Worm (Caenorhabditis elegans) whole organism, young adult: ENCODE measurements around the gene C36A4.10.

Experiments
- F10E7.11 ChIP-seq: sonication (generic microtip); optimal IDR thresholded peaks from 2 replicates; lab custom pipeline; 2017; ENCODE audit warnings: mild to moderate bottlenecking, missing genetic modification characterization, moderate library complexity, missing compliant biosample characterization
- F22D6.2 ChIP-seq: sonication (generic microtip); optimal IDR thresholded peaks from 2 replicates; lab custom pipeline; 2016; ENCODE audit warnings: mild to moderate bottlenecking, missing genetic modification characterization, missing compliant biosample characterization
- F23B12.7 ChIP-seq: sonication (generic microtip); optimal IDR thresholded peaks from 2 replicates; lab custom pipeline; 2017; ENCODE audit warnings: missing genetic modification characterization, mild to moderate bottlenecking, missing compliant biosample characterization, antibody characterized with exemption, moderate library complexity; ENCODE audit not compliant: insufficient read depth
- F33H1.4 ChIP-seq: fragments of 200-800 bp; sonication (Bioruptor generic); IDR thresholded peaks from 2 replicates; pipeline ENCODE4 v1.3.6; 2022; ENCODE audit warnings: missing genetic modification reagents, missing genetic modification characterization, missing compliant biosample characterization
- F49E8.2 ChIP-seq: sonication (generic microtip); optimal IDR thresholded peaks from 3 replicates; lab custom pipeline; 2017; ENCODE audit warnings: missing genetic modification characterization, mild to moderate bottlenecking, missing compliant biosample characterization, antibody characterized with exemption, moderate library complexity; ENCODE audit not compliant: insufficient read depth
- F52B5.7 ChIP-seq: sonication (generic microtip); optimal IDR thresholded peaks from 2 replicates; lab custom pipeline; 2016; ENCODE audit warnings: mild to moderate bottlenecking, missing genetic modification characterization, missing compliant biosample characterization
- K11D2.4 ChIP-seq: fragments of 200-800 bp; sonication (Bioruptor generic); IDR thresholded peaks from 2 replicates; pipeline ENCODE4 v1.3.6; 2022; ENCODE audit warnings: missing genetic modification reagents, missing genetic modification characterization, missing compliant biosample characterization
- K12H6.12 ChIP-seq: fragments of 200-800 bp; sonication (Bioruptor generic); optimal IDR thresholded peaks from 2 replicates; lab custom pipeline; 2018; ENCODE audit warnings: mild to moderate bottlenecking, missing genetic modification characterization, missing compliant biosample characterization
- T07F8.4 ChIP-seq: sonication (generic microtip); optimal IDR thresholded peaks from 2 replicates; lab custom pipeline; 2016; ENCODE audit warnings: mild to moderate bottlenecking, missing genetic modification characterization, moderate library complexity, missing compliant biosample characterization
- T26A5.8 ChIP-seq: sonication (generic microtip); optimal IDR thresholded peaks from 2 replicates; lab custom pipeline; 2016; ENCODE audit warnings: missing genetic modification characterization, missing compliant biosample characterization
- Y53G8AR.9 ChIP-seq: fragments of 200-800 bp; sonication (Bioruptor generic); conservative IDR thresholded peaks from 2 replicates; pipeline ENCODE4 v1.3.6; 2022; ENCODE audit warnings: missing genetic modification reagents, missing genetic modification characterization, missing compliant biosample characterization
- Y95B8A.8 ChIP-seq: fragments of 200-800 bp; sonication (Bioruptor generic); IDR thresholded peaks from 2 replicates; pipeline ENCODE4 v1.3.6; 2022; ENCODE audit warnings: missing genetic modification reagents, missing genetic modification characterization, missing compliant biosample characterization
- aptf-3 ChIP-seq: fragments of 200-800 bp; sonication (Bioruptor generic); IDR thresholded peaks from 2 replicates; pipeline ENCODE4 v1.3.6; 2022; ENCODE audit warnings: missing genetic modification characterization, missing compliant biosample characterization
- athp-1 ChIP-seq: sonication (generic microtip); optimal IDR thresholded peaks from 2 replicates; lab custom pipeline; 2017; ENCODE audit warnings: mild to moderate bottlenecking, missing genetic modification characterization, missing compliant biosample characterization
- attf-3 ChIP-seq: fragments of 200-800 bp; sonication (Bioruptor generic); conservative IDR thresholded peaks from 2 replicates; pipeline ENCODE4 v1.3.6; 2022; ENCODE audit warnings: missing genetic modification reagents, missing genetic modification characterization, missing compliant biosample characterization
- ceh-58 ChIP-seq: fragments of 200-800 bp; sonication (Bioruptor generic); IDR thresholded peaks from 2 replicates; pipeline ENCODE4 v1.3.6; 2022; ENCODE audit warnings: missing genetic modification characterization, missing compliant biosample characterization
- die-1 ChIP-seq: sonication (generic microtip); optimal IDR thresholded peaks from 2 replicates; lab custom pipeline; 2016; ENCODE audit warnings: missing genotype, mild to moderate bottlenecking, missing genetic modification characterization, missing compliant biosample characterization
- dox-1 ChIP-seq: fragments of 200-800 bp; sonication (Bioruptor generic); IDR thresholded peaks from 2 replicates; pipeline ENCODE4 v1.3.6; 2022; ENCODE audit warnings: missing genetic modification reagents, missing genetic modification characterization, missing compliant biosample characterization
- egl-18 ChIP-seq: fragments of 200-800 bp; sonication (Bioruptor generic); IDR thresholded peaks from 2 replicates; pipeline ENCODE4 v1.3.6; 2022; ENCODE audit warnings: missing genetic modification reagents, missing genetic modification characterization, missing compliant biosample characterization
- egrh-3 ChIP-seq: fragments of 200-800 bp; sonication (Bioruptor generic); IDR thresholded peaks from 2 replicates; pipeline ENCODE4 v1.3.6; 2022; ENCODE audit warnings: missing genetic modification reagents, missing genetic modification characterization, missing compliant biosample characterization
- ets-4 ChIP-seq: fragments of 200-800 bp; sonication (Bioruptor generic); optimal IDR thresholded peaks from 2 replicates; lab custom pipeline; 2018; ENCODE audit warnings: mild to moderate bottlenecking, missing genetic modification characterization, missing compliant biosample characterization
- him-1 ChIP-seq: sonication (generic microtip); optimal IDR thresholded peaks from 2 replicates; lab custom pipeline; 2016; ENCODE audit warnings: missing genotype, missing genetic modification reagents, missing genetic modification characterization, missing compliant biosample characterization
- hlh-12 ChIP-seq: sonication (generic microtip); optimal IDR thresholded peaks from 2 replicates; lab custom pipeline; 2016; ENCODE audit warnings: missing genetic modification characterization, missing compliant biosample characterization
- hlh-26 ChIP-seq: fragments of 200-800 bp; sonication (Bioruptor generic); conservative IDR thresholded peaks from 2 replicates; pipeline ENCODE4 v1.3.6; 2022; ENCODE audit warnings: missing genetic modification reagents, missing genetic modification characterization, missing compliant biosample characterization
- hmg-1.2 ChIP-seq: fragments of 200-800 bp; sonication (Bioruptor generic); IDR thresholded peaks from 2 replicates; pipeline ENCODE4 v1.3.6; 2022; ENCODE audit warnings: missing genetic modification reagents, missing genetic modification characterization, missing compliant biosample characterization
- hsf-1 ChIP-seq: fragments of 200-800 bp; sonication (Bioruptor generic); IDR thresholded peaks from 2 replicates; pipeline ENCODE4 v1.3.6; 2022; ENCODE audit warnings: missing genetic modification reagents, missing genetic modification characterization, missing compliant biosample characterization
- lin-26 ChIP-seq: fragments of 200-800 bp; sonication (Bioruptor generic); IDR thresholded peaks from 2 replicates; pipeline ENCODE4 v1.3.6; 2022; ENCODE audit warnings: missing genetic modification reagents, missing genetic modification characterization, missing compliant biosample characterization
- lin-54 ChIP-seq: fragments of 200-800 bp; sonication (Bioruptor generic); optimal IDR thresholded peaks from 2 replicates; lab custom pipeline; 2018; ENCODE audit warnings: mild to moderate bottlenecking, missing genetic modification characterization, missing compliant biosample characterization
- lir-1 ChIP-seq: fragments of 200-800 bp; sonication (Bioruptor generic); conservative IDR thresholded peaks from 2 replicates; pipeline ENCODE4 v1.3.6; 2022; ENCODE audit warnings: missing genetic modification reagents, missing genetic modification characterization, missing compliant biosample characterization
- lsl-1 ChIP-seq: fragments of 200-800 bp; sonication (Bioruptor generic); optimal IDR thresholded peaks from 2 replicates; lab custom pipeline; 2018; ENCODE audit warnings: mild to moderate bottlenecking, missing genetic modification characterization, moderate library complexity, missing compliant biosample characterization
- lsy-27 ChIP-seq: sonication (generic microtip); optimal IDR thresholded peaks from 2 replicates; lab custom pipeline; 2017; ENCODE audit warnings: missing genetic modification characterization, mild to moderate bottlenecking, missing compliant biosample characterization, antibody characterized with exemption, missing genotype, borderline replicate concordance; ENCODE audit not compliant: insufficient read depth
- madf-10 ChIP-seq: sonication (generic microtip); optimal IDR thresholded peaks from 2 replicates; lab custom pipeline; 2016; ENCODE audit warnings: mild to moderate bottlenecking, missing genetic modification characterization, missing compliant biosample characterization
- mel-28 ChIP-seq: sonication (generic microtip); optimal IDR thresholded peaks from 2 replicates; lab custom pipeline; 2016; ENCODE audit warnings: borderline replicate concordance, mild to moderate bottlenecking, missing genetic modification characterization, missing compliant biosample characterization
- nfyb-1 ChIP-seq: fragments of 200-800 bp; sonication (Bioruptor generic); IDR thresholded peaks from 2 replicates; pipeline ENCODE4 v1.3.6; 2022; ENCODE audit warnings: missing genetic modification reagents, missing genetic modification characterization, missing compliant biosample characterization
- nhr-120 ChIP-seq: fragments of 200-800 bp; sonication (Bioruptor generic); IDR thresholded peaks from 2 replicates; pipeline ENCODE4 v1.3.6; 2022; ENCODE audit warnings: missing genetic modification characterization, missing compliant biosample characterization
- nhr-80 ChIP-seq: sonication (generic microtip); optimal IDR thresholded peaks from 2 replicates; lab custom pipeline; 2016; ENCODE audit warnings: missing genetic modification characterization, missing compliant biosample characterization
- rec-8 ChIP-seq, 2 experiments: sonication (generic microtip); optimal IDR thresholded peaks; 2 replicates each; lab custom pipeline; 2016; ENCODE audit warnings: mild to moderate bottlenecking in 2 of 2, missing genetic modification characterization in 2 of 2, missing genetic modification reagents in 2 of 2, missing genotype in 2 of 2, missing biosample characterization in 1 of 2, missing compliant biosample characterization in 1 of 2, moderate library complexity in 1 of 2
- sdz-38 ChIP-seq: sonication (generic microtip); optimal IDR thresholded peaks from 2 replicates; lab custom pipeline; 2016; ENCODE audit warnings: missing genotype, missing genetic modification characterization, missing compliant biosample characterization
- snpc-1.1 ChIP-seq: sonication (generic microtip); optimal IDR thresholded peaks from 2 replicates; lab custom pipeline; 2017; ENCODE audit warnings: missing genetic modification characterization, mild to moderate bottlenecking, missing compliant biosample characterization, antibody characterized with exemption, moderate library complexity, missing genotype, missing genetic modification reagents; ENCODE audit not compliant: insufficient read depth
- somi-1 ChIP-seq: fragments of 200-800 bp; sonication (Bioruptor generic); optimal IDR thresholded peaks from 2 replicates; lab custom pipeline; 2018; ENCODE audit warnings: mild to moderate bottlenecking, missing genetic modification characterization, missing compliant biosample characterization
- sptf-2 ChIP-seq: fragments of 200-800 bp; sonication (Bioruptor generic); optimal IDR thresholded peaks from 2 replicates; lab custom pipeline; 2018; ENCODE audit warnings: mild to moderate bottlenecking, missing genetic modification characterization, missing compliant biosample characterization
- tbp1 ChIP-seq: fragments of 200-800 bp; sonication (Bioruptor generic); optimal IDR thresholded peaks from 2 replicates; lab custom pipeline; 2018; ENCODE audit warnings: mild to moderate bottlenecking, missing genetic modification characterization, missing compliant biosample characterization
- tbx-9 ChIP-seq: sonication (generic microtip); optimal IDR thresholded peaks from 2 replicates; lab custom pipeline; 2016; ENCODE audit warnings: borderline replicate concordance, missing genetic modification characterization, inconsistent platforms, missing compliant biosample characterization
- unc-130 ChIP-seq: sonication (generic microtip); optimal IDR thresholded peaks from 2 replicates; lab custom pipeline; 2016; ENCODE audit warnings: missing genetic modification reagents, missing genetic modification characterization, missing compliant biosample characterization
- unc-62 ChIP-seq: fragments of 150-350 bp; optimal IDR thresholded peaks from 2 replicates; lab custom pipeline; 2014; ENCODE audit warnings: missing biosample characterization, missing genetic modification reagents, missing genetic modification characterization
- xnd-1 ChIP-seq: sonication (generic microtip); optimal IDR thresholded peaks from 2 replicates; lab custom pipeline; 2016; ENCODE audit warnings: missing genotype, missing genetic modification reagents, missing genetic modification characterization, missing compliant biosample characterization
- zim-3 ChIP-seq: sonication (generic microtip); optimal IDR thresholded peaks from 2 replicates; lab custom pipeline; 2017; ENCODE audit warnings: mild to moderate bottlenecking, missing genetic modification characterization, moderate library complexity, missing compliant biosample characterization
- ztf-25 ChIP-seq: fragments of 200-800 bp; sonication (Bioruptor generic); IDR thresholded peaks from 2 replicates; pipeline ENCODE4 v1.3.6; 2022; ENCODE audit warnings: missing genetic modification reagents, missing genetic modification characterization, missing compliant biosample characterization

The C36A4.10 gene

DNA sequence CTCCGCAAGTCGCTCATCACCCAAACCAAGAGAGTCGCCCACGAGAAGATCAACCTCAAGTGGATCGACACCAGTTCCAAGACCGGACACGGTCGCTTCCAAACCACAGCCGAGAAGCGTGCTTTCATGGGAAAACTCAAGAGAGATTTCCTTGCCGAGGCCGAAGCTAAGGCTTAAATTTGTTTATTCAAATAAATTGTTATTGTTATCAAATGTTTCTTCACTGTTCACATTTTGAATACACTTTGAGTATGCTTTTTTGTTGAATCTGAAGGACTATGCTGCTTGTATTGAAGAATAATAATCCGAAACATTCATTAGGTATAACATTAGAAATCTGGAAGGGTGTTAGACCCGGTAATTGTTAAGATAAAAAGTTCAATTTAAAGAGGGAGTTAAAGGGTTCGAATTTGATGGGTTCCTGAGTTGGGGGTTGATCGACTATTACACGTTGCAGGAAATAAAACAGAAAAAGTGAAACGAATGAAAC is 38.1 kb upstream of the C36A4.10 start (continued):
- TF ChIP-seq snpc-1.1 (peak; percentile 41), die-1 (peak; percentile 69), lir-1 (GFP tag; lab: Robert Waterston, UW) (0 out of 2 replicates have a peak, but pooled peaks have one; percentile 26), sptf-2 (GFP tag; lab: Kevin White, UChicago) (no peak), ceh-58 (GFP tag; lab: Robert Waterston, UW) (peak; percentile 73; the same call in 1 of the 2 replicates), F10E7.11 (tag; lab: Kevin White, UChicago) (peak; percentile 86), nfyb-1 (GFP tag; lab: Robert Waterston, UW) (peak; percentile 78), lin-26 (GFP tag; lab: Robert Waterston, UW) (peak; percentile 79), unc-130 (GFP tag; lab: Kevin White, UChicago) (peak; percentile 90), F52B5.7 (peak; percentile 84), Y95B8A.8 (peak; percentile 80), hsf-1 (GFP tag; lab: Robert Waterston, UW) (peak; percentile 87), rec-8 (tag; optimal IDR thresholded peaks at IDR 0.05; lab: Kevin White, UChicago) (peak in 1 of 2 experiments; percentile 21), F22D6.2 (tag; lab: Kevin White, UChicago) (no peak), hlh-12 (peak; percentile 35), T07F8.4 (tag; lab: Kevin White, UChicago) (peak; percentile 55), nhr-80 (tag; lab: Kevin White, UChicago) (no peak), F23B12.7 (tag; lab: Kevin White, UChicago) (peak; percentile 47), somi-1 (GFP tag; lab: Kevin White, UChicago) (peak; percentile 23), dox-1 (GFP tag; lab: Robert Waterston, UW) (peak; percentile 90), him-1 (peak; percentile 80), mel-28 (tag; lab: Kevin White, UChicago) (peak; percentile 76), ets-4 (GFP tag; lab: Kevin White, UChicago) (peak; percentile 77), tbp1 (GFP tag; lab: Kevin White, UChicago) (peak; percentile 68), egl-18 (GFP tag; lab: Robert Waterston, UW) (no peak), lin-54 (GFP tag; lab: Kevin White, UChicago) (peak; percentile 78), madf-10 (tag; lab: Kevin White, UChicago) (peak; percentile 65), nhr-120 (GFP tag; lab: Robert Waterston, UW) (no peak), Y53G8AR.9 (GFP tag; lab: Robert Waterston, UW) (peak; percentile 92), F33H1.4 (GFP tag; lab: Robert Waterston, UW) (0 out of 2 replicates have a peak, but pooled peaks have one; percentile 21), lsy-27 (no peak), F49E8.2 (tag; lab: Kevin White, UChicago) (peak; percentile 97), ztf-25 (no peak), hmg-1.2 (GFP tag; lab: Robert Waterston, UW) (peak; percentile 45), athp-1 (peak; percentile 94), tbx-9 (tag; lab: Kevin White, UChicago) (no peak), attf-3 (GFP tag; lab: Robert Waterston, UW) (no peak), K11D2.4 (GFP tag; lab: Robert Waterston, UW) (no peak), T26A5.8 (tag; lab: Kevin White, UChicago) (peak; percentile 82), egrh-3 (GFP tag; lab: Robert Waterston, UW) (no peak), hlh-26 (GFP tag; lab: Robert Waterston, UW) (no peak), zim-3 (tag; lab: Kevin White, UChicago) (peak; percentile 77), lsl-1 (GFP tag; lab: Kevin White, UChicago) (peak; percentile 71), sdz-38 (no peak), K12H6.12 (tag; lab: Kevin White, UChicago) (no peak), unc-62 (GFP tag; lab: Kevin White, UChicago) (no peak), aptf-3 (GFP tag; lab: Robert Waterston, UW) (peak; percentile 83; the same call in 1 of the 2 replicates), xnd-1 (tag; lab: Kevin White, UChicago) (peak; percentile 38)
